Fruit fly (Drosophila melanogaster) whole organism, embryonic: ENCODE measurements around the gene Nepl20.

Experiments used
- CG10274 ChIP-seq: fragments of 200-800 bp; sonication (Bioruptor generic); optimal IDR thresholded peaks from 3 replicates; lab custom pipeline; 2017; ENCODE audit warnings: missing biosample characterization, mild to moderate bottlenecking, missing genetic modification characterization
- CG13287 ChIP-seq: fragments of 200-800 bp; sonication (Bioruptor generic); IDR thresholded peaks from 2 replicates; pipeline ENCODE4 v1.3.6; 2022; ENCODE audit warnings: missing biosample characterization, missing genetic modification characterization; ENCODE audit not compliant: partially characterized antibody
- CG14014 ChIP-seq: fragments of 200-800 bp; sonication (Bioruptor generic); IDR thresholded peaks from 2 replicates; pipeline ENCODE4 v1.3.6; 2022; ENCODE audit warnings: missing biosample characterization, missing genetic modification characterization
- CG15601 ChIP-seq: fragments of 200-800 bp; sonication (Bioruptor generic); optimal IDR thresholded peaks from 3 replicates; lab custom pipeline; 2019; ENCODE audit warnings: missing biosample characterization, mild to moderate bottlenecking, missing genetic modification characterization, moderate library complexity
- CG2120 ChIP-seq: fragments of 200-800 bp; sonication (Bioruptor generic); optimal IDR thresholded peaks from 3 replicates; lab custom pipeline; 2016; ENCODE audit warnings: missing biosample characterization, missing genetic modification characterization
- CG2199 ChIP-seq: fragments of 200-800 bp; sonication (Bioruptor generic); IDR thresholded peaks from 3 replicates; pipeline ENCODE4 v1.3.6; 2022; ENCODE audit warnings: missing biosample characterization, missing genetic modification characterization
- CG30403 ChIP-seq: fragments of 200-800 bp; sonication (Bioruptor generic); optimal IDR thresholded peaks from 3 replicates; lab custom pipeline; 2016; ENCODE audit warnings: missing biosample characterization, missing genetic modification characterization
- CG32532 ChIP-seq: fragments of 200-800 bp; sonication (Bioruptor generic); IDR thresholded peaks from 2 replicates; pipeline ENCODE4 v1.3.6; 2022; ENCODE audit warnings: missing biosample characterization, missing genetic modification characterization
- CG34422 ChIP-seq: fragments of 200-800 bp; sonication (Bioruptor generic); IDR thresholded peaks from 3 replicates; pipeline ENCODE4 v1.3.6; 2022; ENCODE audit warnings: missing biosample characterization, missing genetic modification characterization
- CG42726 ChIP-seq: fragments of 200-800 bp; sonication (Bioruptor generic); IDR thresholded peaks from 2 replicates; pipeline ENCODE4 v1.3.6; 2022; ENCODE audit warnings: missing biosample characterization, missing genetic modification characterization; ENCODE audit not compliant: partially characterized antibody
- CG5180 ChIP-seq: fragments of 200-800 bp; sonication (Bioruptor generic); optimal IDR thresholded peaks from 3 replicates; lab custom pipeline; 2017; ENCODE audit warnings: missing biosample characterization, missing genetic modification characterization, mild to moderate bottlenecking, moderate library complexity, missing genetic modification reagents
- CG8290 ChIP-seq, 3 experiments: fragments of 200-800 bp; sonication (Bioruptor generic); optimal IDR thresholded peaks; 2 replicates each; lab custom pipeline; 2016 to 2019; ENCODE audit warnings: missing biosample characterization in 3 of 3, missing genetic modification characterization in 3 of 3, mild to moderate bottlenecking in 2 of 3, moderate library complexity in 1 of 3
- CG8359 ChIP-seq: fragments of 200-800 bp; sonication (Bioruptor generic); optimal IDR thresholded peaks from 2 replicates; lab custom pipeline; 2017; ENCODE audit warnings: missing biosample characterization, mild to moderate bottlenecking, missing genetic modification characterization, borderline replicate concordance
- CG8924 ChIP-seq: fragments of 200-800 bp; optimal IDR thresholded peaks from 3 replicates; lab custom pipeline; 2019; ENCODE audit warnings: missing biosample characterization, mild to moderate bottlenecking, missing genetic modification characterization, moderate library complexity
- Deaf1 ChIP-seq: fragments of 200-800 bp; optimal IDR thresholded peaks from 3 replicates; lab custom pipeline; 2019; ENCODE audit warnings: missing biosample characterization, mild to moderate bottlenecking, missing genetic modification characterization, moderate library complexity
- Drgx ChIP-seq: fragments of 200-800 bp; sonication (Bioruptor generic); IDR thresholded peaks from 2 replicates; pipeline ENCODE4 v1.3.6; 2022; ENCODE audit warnings: missing biosample characterization, missing genetic modification characterization
- ERR ChIP-seq: fragments of 200-800 bp; sonication (Bioruptor generic); optimal IDR thresholded peaks from 2 replicates; lab custom pipeline; 2016; ENCODE audit warnings: missing biosample characterization, missing genetic modification characterization
- Eip74EF ChIP-seq, 2 experiments: fragments of 200-800 bp in 1 of 2; fragments of >200 bp in 1 of 2; sonication (Bioruptor generic) in 1 of 2; optimal IDR thresholded peaks; 2 replicates each; lab custom pipeline; 2017 to 2019; ENCODE audit warnings: missing biosample characterization in 2 of 2, missing genetic modification characterization in 2 of 2, mild to moderate bottlenecking in 1 of 2, moderate library complexity in 1 of 2
- HLHmδ ChIP-seq: fragments of 200-800 bp; sonication (Bioruptor generic); optimal IDR thresholded peaks from 2 replicates; lab custom pipeline; 2018; ENCODE audit warnings: missing biosample characterization, mild to moderate bottlenecking, missing genetic modification characterization, moderate library complexity
- MBD-R2 ChIP-seq: fragments of 200-800 bp; sonication (Bioruptor generic); IDR thresholded peaks from 2 replicates; pipeline ENCODE4 v1.3.6; 2022; ENCODE audit warnings: missing biosample characterization, missing genetic modification characterization
- Med ChIP-seq: fragments of 200-800 bp; sonication (Bioruptor generic); peaks from one replicate; lab custom pipeline; 2016; ENCODE audit warnings: missing biosample characterization, missing genetic modification characterization, mild to moderate bottlenecking, inconsistent platforms, moderate library complexity
- NFAT ChIP-seq: fragments of 200-800 bp; sonication (Bioruptor generic); IDR thresholded peaks from 2 replicates; pipeline ENCODE4 v1.3.6; 2022; ENCODE audit warnings: missing biosample characterization, missing genetic modification characterization
- Neu2 ChIP-seq: fragments of 200-800 bp; sonication (Bioruptor generic); optimal IDR thresholded peaks from 3 replicates; lab custom pipeline; 2016; ENCODE audit warnings: missing biosample characterization, missing genetic modification characterization, borderline replicate concordance
- Trl ChIP-seq, 3 experiments: fragments of >200 bp in 2 of 3; fragments of 200-800 bp in 1 of 3; sonication (Bioruptor generic) in 1 of 3; optimal IDR thresholded peaks; 2 replicates in 1 of 3; 3 replicates in 2 of 3; lab custom pipeline; 2016 to 2017; ENCODE audit warnings: missing biosample characterization in 1 of 3, missing genetic modification characterization in 1 of 3
- Vsx1 ChIP-seq: fragments of 200-800 bp; sonication (Bioruptor generic); optimal IDR thresholded peaks from 2 replicates; lab custom pipeline; 2017; ENCODE audit warnings: missing biosample characterization, mild to moderate bottlenecking, missing genetic modification characterization, missing genetic modification reagents
- Xrp1 ChIP-seq: fragments of 200-800 bp; sonication (Bioruptor generic); IDR thresholded peaks from 2 replicates; pipeline ENCODE4 v1.3.6; 2022; ENCODE audit warnings: missing biosample characterization, missing genetic modification characterization
- al ChIP-seq: fragments of 200-800 bp; sonication (Bioruptor generic); IDR thresholded peaks from 2 replicates; pipeline ENCODE4 v1.3.6; 2022; ENCODE audit warnings: missing biosample characterization, missing genetic modification characterization
- cg ChIP-seq: fragments of 200-800 bp; sonication (Bioruptor generic); optimal IDR thresholded peaks from 3 replicates; lab custom pipeline; 2019; ENCODE audit warnings: missing biosample characterization, mild to moderate bottlenecking, missing genetic modification characterization, moderate library complexity
- chm ChIP-seq: fragments of 200-800 bp; sonication (Bioruptor generic); IDR thresholded peaks from 2 replicates; pipeline ENCODE4 v1.3.6; 2022; ENCODE audit warnings: missing biosample characterization, missing genetic modification characterization
- chn ChIP-seq: fragments of 200-800 bp; sonication (Bioruptor generic); optimal IDR thresholded peaks from 2 replicates; lab custom pipeline; 2016; ENCODE audit warnings: missing biosample characterization, missing genetic modification characterization
- ci ChIP-seq: fragments of 200-800 bp; sonication (Bioruptor generic); IDR thresholded peaks from 3 replicates; pipeline ENCODE4 v1.3.6; 2022; ENCODE audit warnings: missing biosample characterization, missing genetic modification characterization
- crc ChIP-seq: fragments of 200-800 bp; sonication (Bioruptor generic); optimal IDR thresholded peaks from 2 replicates; lab custom pipeline; 2016; ENCODE audit warnings: missing biosample characterization, missing genetic modification characterization
- crol ChIP-seq: fragments of 200-800 bp; sonication (Bioruptor generic); IDR thresholded peaks from 2 replicates; pipeline ENCODE4 v1.3.6; 2022; ENCODE audit warnings: missing biosample characterization, missing genetic modification characterization
- dpn ChIP-seq, 2 experiments: fragments of 200-800 bp; sonication (Bioruptor generic); optimal IDR thresholded peaks; 3 replicates each; lab custom pipeline; 2016; ENCODE audit warnings: missing biosample characterization in 2 of 2, missing genetic modification characterization in 2 of 2
- fd102C ChIP-seq: fragments of 200-800 bp; sonication (Bioruptor generic); optimal IDR thresholded peaks from 2 replicates; lab custom pipeline; 2018; ENCODE audit warnings: missing biosample characterization, mild to moderate bottlenecking, missing genetic modification characterization, moderate library complexity
- hkb ChIP-seq, 2 experiments: fragments of 200-800 bp in 1 of 2; fragments of >200 bp in 1 of 2; sonication (Bioruptor generic) in 1 of 2; IDR thresholded peaks in 1 of 2; optimal IDR thresholded peaks in 1 of 2; 2 replicates each; pipeline versions ENCODE4 v1.3.6 to Lab custom; 2017 to 2022; ENCODE audit warnings: missing biosample characterization in 1 of 2, missing genetic modification characterization in 1 of 2
- insv ChIP-seq, 2 experiments: fragments of 200-800 bp; sonication (Bioruptor generic); optimal IDR thresholded peaks; 3 replicates each; lab custom pipeline; 2016 to 2018; ENCODE audit warnings: missing biosample characterization in 2 of 2, missing genetic modification characterization in 2 of 2
- nerfin-2 ChIP-seq: fragments of 200-800 bp; sonication (Bioruptor generic); IDR thresholded peaks from 2 replicates; pipeline ENCODE4 v1.3.6; 2022; ENCODE audit warnings: missing biosample characterization, missing genetic modification characterization; ENCODE audit not compliant: partially characterized antibody
- nom ChIP-seq: fragments of 200-800 bp; sonication (Bioruptor generic); optimal IDR thresholded peaks from 2 replicates; lab custom pipeline; 2017; ENCODE audit warnings: missing biosample characterization, missing genetic modification characterization, mild to moderate bottlenecking, moderate library complexity, missing genetic modification reagents
- phol ChIP-seq: fragments of 200-800 bp; sonication (Bioruptor generic); optimal IDR thresholded peaks from 3 replicates; lab custom pipeline; 2018; ENCODE audit warnings: missing biosample characterization, mild to moderate bottlenecking, missing genetic modification characterization, moderate library complexity
- ranshi ChIP-seq: fragments of 200-800 bp; sonication (Bioruptor generic); IDR thresholded peaks from 2 replicates; pipeline ENCODE4 v1.3.6; 2022; ENCODE audit warnings: missing biosample characterization, missing genetic modification characterization
- sens ChIP-seq: fragments of 200-800 bp; sonication (Bioruptor generic); peaks from one replicate; lab custom pipeline; 2016; ENCODE audit warnings: missing biosample characterization, missing genetic modification characterization
- stc ChIP-seq: fragments of 200-800 bp; sonication (Bioruptor generic); IDR thresholded peaks from 2 replicates; pipeline ENCODE4 v1.3.6; 2022; ENCODE audit warnings: missing biosample characterization, missing genetic modification characterization
- unc-4 ChIP-seq: fragments of 200-800 bp; sonication (Bioruptor generic); IDR thresholded peaks from 2 replicates; pipeline ENCODE4 v1.3.6; 2022; ENCODE audit warnings: missing biosample characterization, missing genetic modification characterization; ENCODE audit not compliant: partially characterized antibody

The Nepl20 gene

dm6 chr3R:28889427-28889736 is 8.8 kb downstream of the Nepl20 start (continued):
- TF ChIP-seq fd102C (no peak), chn (GFP tag; lab: Kevin White, UChicago) (peak; percentile 16), Vsx1 (GFP tag; lab: Kevin White, UChicago) (peak; percentile 95), MBD-R2 (GFP tag; lab: Robert Waterston, UW) (peak; percentile 27; the same call in 1 of the 2 replicates), CG34422 (GFP tag; lab: Robert Waterston, UW) (peak; percentile 33; the same call in 1 of the 3 replicates), Drgx (GFP tag; lab: Robert Waterston, UW) (0 out of 2 replicates have a peak, but pooled peaks have one; percentile 17), cg (GFP tag; lab: Kevin White, UChicago) (peak; percentile 98), NFAT (GFP tag; lab: Robert Waterston, UW) (peak; percentile 7; the same call in 1 of the 2 replicates), crol (GFP tag; lab: Robert Waterston, UW) (peak; percentile 54; the same call in 1 of the 2 replicates), CG8290 (GFP tag; optimal IDR thresholded peaks at IDR 0.05; lab: Kevin White, UChicago) (no peak), CG8290 (tag; optimal IDR thresholded peaks at IDR 0.05; lab: Kevin White, UChicago) (peak in 1 of 2 experiments; percentile 41), Med (GFP tag; lab: Kevin White, UChicago) (peak; percentile 37), CG5180 (GFP tag; lab: Kevin White, UChicago) (peak; percentile 30), CG8359 (GFP tag; lab: Kevin White, UChicago) (no peak), HLHmδ (GFP tag; lab: Kevin White, UChicago) (peak; percentile 75), stc (GFP tag; lab: Robert Waterston, UW) (peak; percentile 23; the same call in 1 of the 2 replicates), nom (GFP tag; lab: Kevin White, UChicago) (peak; percentile 5), CG30403 (GFP tag; lab: Kevin White, UChicago) (no peak)

- no peak for TF ChIP-seq crc
- TF ChIP-seq CG15601 (tag; lab: Kevin White, UChicago) = no peak
- TF ChIP-seq nom (GFP tag; lab: Kevin White, UChicago) = peak; percentile 45
- peak in 1 of 2 experiments; percentile 63 for TF ChIP-seq Eip74EF (GFP tag; optimal IDR thresholded peaks at IDR 0.05; lab: Kevin White, UChicago)
- TF ChIP-seq ERR = peak; percentile 8
- TF ChIP-seq nerfin-2 = 0 out of 2 replicates have a peak, but pooled peaks have one; percentile 21
- peak; percentile 37 for TF ChIP-seq CG10274 (GFP tag; lab: Kevin White, UChicago)
- peak; percentile 53; the same call in 2 of the 3 replicates for TF ChIP-seq ci (GFP tag; lab: Robert Waterston, UW)
- 0 out of 2 replicates have a peak, but pooled peaks have one; percentile 30 for TF ChIP-seq CG32532 (GFP tag; lab: Robert Waterston, UW)
- no peak for TF ChIP-seq Trl (optimal IDR thresholded peaks at IDR 0.05; lab: Kevin White, UChicago)
- TF ChIP-seq Trl (GFP tag; optimal IDR thresholded peaks at IDR 0.05; lab: Kevin White, UChicago) = no peak
- peak; percentile 9 for TF ChIP-seq CG2120 (GFP tag; lab: Kevin White, UChicago)
- TF ChIP-seq dpn (GFP tag; optimal IDR thresholded peaks at IDR 0.05; lab: Kevin White, UChicago) = peak in 1 of 2 experiments; percentile 11
- TF ChIP-seq sens (GFP tag; lab: Kevin White, UChicago) = peak; percentile 52
- peak; percentile 68 for TF ChIP-seq chm (GFP tag; lab: Robert Waterston, UW)
- peak; percentile 18; the same call in 1 of the 2 replicates for TF ChIP-seq CG14014 (GFP tag; lab: Robert Waterston, UW)
- TF ChIP-seq CG42726 (GFP tag; lab: Robert Waterston, UW) = 0 out of 2 replicates have a peak, but pooled peaks have one; percentile 22
- TF ChIP-seq Xrp1 = 0 out of 2 replicates have a peak, but pooled peaks have one; percentile 14
- no peak for TF ChIP-seq al (GFP tag; lab: Robert Waterston, UW)
- TF ChIP-seq CG13287 (GFP tag; lab: Robert Waterston, UW) = peak; percentile 49; the same call in 1 of the 2 replicates
- TF ChIP-seq CG8290 (GFP tag; optimal IDR thresholded peaks at IDR 0.05; lab: Kevin White, UChicago) = no peak
- peak in 1 of 2 experiments; percentile 28 for TF ChIP-seq CG8290 (tag; optimal IDR thresholded peaks at IDR 0.05; lab: Kevin White, UChicago)
- TF ChIP-seq CG2199 = 0 out of 3 replicates have a peak, but pooled peaks have one; percentile 40
- no peak for TF ChIP-seq Neu2 (GFP tag; lab: Kevin White, UChicago)
- TF ChIP-seq hkb (optimal IDR thresholded peaks at IDR 0.05; lab: Kevin White, UChicago) = no peak
- peak; percentile 35; the same call in 1 of the 2 replicates for TF ChIP-seq hkb (GFP tag; IDR thresholded peaks at IDR 0.05; lab: Robert Waterston, UW)
- TF ChIP-seq insv (GFP tag; optimal IDR thresholded peaks at IDR 0.05; lab: Kevin White, UChicago) = no peak
- TF ChIP-seq CG8924 = peak; percentile 8
- TF ChIP-seq ranshi = 0 out of 2 replicates have a peak, but pooled peaks have one; percentile 47
- peak; percentile 74 for TF ChIP-seq Med (GFP tag; lab: Kevin White, UChicago)
- TF ChIP-seq unc-4 (GFP tag; lab: Robert Waterston, UW) = 0 out of 2 replicates have a peak, but pooled peaks have one; percentile 24
- no peak for TF ChIP-seq phol (tag; lab: Kevin White, UChicago)
- peak; percentile 80 for TF ChIP-seq Deaf1 (tag; lab: Kevin White, UChicago)
Observed at dm6 chr3R:28891513-28892097, 11.0 kb downstream of the Nepl20 start.
